Worm (Caenorhabditis elegans) whole organism, L1 larva: Measurements from ENCODE around the gene srx-119.

ENCODE experiments used
- aha-1 ChIP-seq: fragments of 150-350 bp; optimal IDR thresholded peaks from 2 replicates; lab custom pipeline; 2014; ENCODE audit warnings: missing biosample characterization, missing genetic modification characterization
- alr-1 ChIP-seq: fragments of 200-800 bp; sonication (Bioruptor generic); optimal IDR thresholded peaks from 2 replicates; lab custom pipeline; 2018; ENCODE audit warnings: borderline replicate concordance, mild to moderate bottlenecking, missing genetic modification characterization, missing compliant biosample characterization
- aly-2 ChIP-seq: fragments of 150-350 bp; optimal IDR thresholded peaks from 2 replicates; lab custom pipeline; 2014; ENCODE audit warnings: missing biosample characterization, missing genetic modification characterization
- blmp-1 ChIP-seq: fragments of 150-350 bp; optimal IDR thresholded peaks from 2 replicates; lab custom pipeline; 2014; ENCODE audit warnings: missing biosample characterization, missing genetic modification characterization
- ceh-8 ChIP-seq: fragments of 200-800 bp; sonication (Bioruptor generic); optimal IDR thresholded peaks from 2 replicates; lab custom pipeline; 2018; ENCODE audit warnings: mild to moderate bottlenecking, missing genetic modification characterization, moderate library complexity, missing compliant biosample characterization
- ceh-82 ChIP-seq, 3 experiments: fragments of 150-350 bp in 1 of 3; sonication (generic microtip) in 2 of 3; optimal IDR thresholded peaks; 2 replicates each; lab custom pipeline; 2014 to 2017; ENCODE audit warnings: missing biosample characterization in 3 of 3, missing genetic modification characterization in 3 of 3
- ceh-90 ChIP-seq: sonication (generic microtip); optimal IDR thresholded peaks from 2 replicates; lab custom pipeline; 2016; ENCODE audit warnings: missing genetic modification characterization, missing compliant biosample characterization
- ces-1 ChIP-seq: fragments of 150-350 bp; optimal IDR thresholded peaks from 2 replicates; lab custom pipeline; 2014; ENCODE audit warnings: missing biosample characterization, missing genetic modification reagents, missing genetic modification characterization
- dpl-1 ChIP-seq, 3 experiments: fragments of 150-350 bp in 2 of 3; sonication (generic microtip) in 1 of 3; optimal IDR thresholded peaks; 2 replicates each; lab custom pipeline; 2014 to 2017; ENCODE audit warnings: missing biosample characterization in 3 of 3, missing genetic modification characterization in 3 of 3, missing genetic modification reagents in 3 of 3
- dsc-1 ChIP-seq: sonication (generic microtip); optimal IDR thresholded peaks from 2 replicates; lab custom pipeline; 2016; ENCODE audit warnings: mild to moderate bottlenecking, missing genetic modification characterization, missing compliant biosample characterization
- egl-13 ChIP-seq: sonication (generic microtip); optimal IDR thresholded peaks from 2 replicates; lab custom pipeline; 2016; ENCODE audit warnings: missing genotype, missing genetic modification reagents, missing genetic modification characterization, missing compliant biosample characterization
- elt-2 ChIP-seq: sonication (generic microtip); optimal IDR thresholded peaks from 2 replicates; lab custom pipeline; 2016; ENCODE audit warnings: missing genetic modification characterization, mild to moderate bottlenecking, inconsistent platforms, missing compliant biosample characterization, missing genetic modification reagents
- elt-3 ChIP-seq, 6 experiments: fragments of 150-350 bp in 1 of 6; sonication (generic microtip); optimal IDR thresholded peaks; 2 replicates each; lab custom pipeline; 2017 to 2018; ENCODE audit warnings: missing biosample characterization in 6 of 6, missing genetic modification characterization in 6 of 6, inconsistent platforms in 1 of 6
- fkh-10 ChIP-seq: sonication (generic microtip); optimal IDR thresholded peaks from 2 replicates; lab custom pipeline; 2017; ENCODE audit warnings: missing biosample characterization, missing genetic modification reagents, missing genetic modification characterization
- fkh-4 ChIP-seq: sonication (generic microtip); optimal IDR thresholded peaks from 2 replicates; lab custom pipeline; 2016; ENCODE audit warnings: missing compliant biosample characterization, missing genetic modification characterization, borderline replicate concordance
- fkh-8 ChIP-seq: sonication (generic microtip); optimal IDR thresholded peaks from 2 replicates; lab custom pipeline; 2016; ENCODE audit warnings: mild to moderate bottlenecking, missing genetic modification characterization, missing compliant biosample characterization
- fos-1 ChIP-seq: fragments of 150-350 bp; optimal IDR thresholded peaks from 2 replicates; lab custom pipeline; 2014; ENCODE audit warnings: missing biosample characterization, missing genetic modification characterization
- hlh-17 ChIP-seq: fragments of 200-800 bp; sonication (Bioruptor generic); optimal IDR thresholded peaks from 2 replicates; lab custom pipeline; 2018; ENCODE audit warnings: missing genetic modification characterization, mild to moderate bottlenecking, missing compliant biosample characterization, moderate library complexity, borderline replicate concordance
- hlh-4 ChIP-seq: sonication (generic microtip); optimal IDR thresholded peaks from 2 replicates; lab custom pipeline; 2016; ENCODE audit warnings: mild to moderate bottlenecking, missing genetic modification characterization, missing compliant biosample characterization
- irx-1 ChIP-seq: sonication (generic microtip); optimal IDR thresholded peaks from 2 replicates; lab custom pipeline; 2016; ENCODE audit warnings: missing genetic modification characterization, missing compliant biosample characterization
- jun-1 ChIP-seq: fragments of 150-350 bp; optimal IDR thresholded peaks from 2 replicates; lab custom pipeline; 2014; ENCODE audit warnings: missing biosample characterization, missing genetic modification reagents, missing genetic modification characterization
- lin-39 ChIP-seq: fragments of 150-350 bp; optimal IDR thresholded peaks from 2 replicates; lab custom pipeline; 2014; ENCODE audit warnings: missing biosample characterization, missing genetic modification reagents, missing genetic modification characterization
- lir-3 ChIP-seq: sonication (generic microtip); optimal IDR thresholded peaks from 2 replicates; lab custom pipeline; 2016; ENCODE audit warnings: mild to moderate bottlenecking, missing genetic modification characterization, moderate library complexity, missing compliant biosample characterization; ENCODE audit not compliant: poor library complexity
- mdl-1 ChIP-seq, 2 experiments: fragments of 150-350 bp; optimal IDR thresholded peaks; 2 replicates each; lab custom pipeline; 2014 to 2017; ENCODE audit warnings: missing biosample characterization in 2 of 2, missing genetic modification characterization in 2 of 2, inconsistent platforms in 1 of 2
- mef-2 ChIP-seq: fragments of 150-350 bp; optimal IDR thresholded peaks from 2 replicates; lab custom pipeline; 2014; ENCODE audit warnings: missing biosample characterization, missing genetic modification characterization
- nhr-11 ChIP-seq: fragments of 150-350 bp; optimal IDR thresholded peaks from 2 replicates; lab custom pipeline; 2014; ENCODE audit warnings: missing biosample characterization, missing genetic modification characterization
- nhr-12 ChIP-seq: sonication (generic microtip); optimal IDR thresholded peaks from 2 replicates; lab custom pipeline; 2017; ENCODE audit warnings: missing biosample characterization, missing genetic modification characterization
- nhr-20 ChIP-seq: sonication (generic microtip); optimal IDR thresholded peaks from 2 replicates; lab custom pipeline; 2016; ENCODE audit warnings: mild to moderate bottlenecking, missing genetic modification characterization, missing compliant biosample characterization
- nhr-28 ChIP-seq: fragments of 150-350 bp; optimal IDR thresholded peaks from 2 replicates; lab custom pipeline; 2014; ENCODE audit warnings: missing biosample characterization, missing genetic modification characterization
- nhr-47 ChIP-seq: sonication (generic microtip); optimal IDR thresholded peaks from 2 replicates; lab custom pipeline; 2016; ENCODE audit warnings: mild to moderate bottlenecking, missing genetic modification characterization, moderate library complexity, missing compliant biosample characterization
- nhr-76 ChIP-seq: sonication (generic microtip); optimal IDR thresholded peaks from 2 replicates; lab custom pipeline; 2017; ENCODE audit warnings: missing biosample characterization, missing genetic modification characterization
- nhr-77 ChIP-seq: fragments of 150-350 bp; optimal IDR thresholded peaks from 2 replicates; lab custom pipeline; 2014; ENCODE audit warnings: missing biosample characterization, missing genetic modification characterization
- nhr-85 ChIP-seq: sonication (generic microtip); peaks from one replicate; lab custom pipeline; 2016; ENCODE audit warnings: missing genetic modification characterization, inconsistent platforms, missing compliant biosample characterization
- pqm-1 ChIP-seq: sonication (generic microtip); optimal IDR thresholded peaks from 3 replicates; lab custom pipeline; 2017; ENCODE audit warnings: missing biosample characterization, missing genetic modification characterization
- rnt-1 ChIP-seq: sonication (generic microtip); optimal IDR thresholded peaks from 2 replicates; lab custom pipeline; 2016; ENCODE audit warnings: mild to moderate bottlenecking, missing genetic modification characterization, moderate library complexity, missing compliant biosample characterization
- skn-1 ChIP-seq: fragments of 150-350 bp; optimal IDR thresholded peaks from 2 replicates; lab custom pipeline; 2014; ENCODE audit warnings: missing biosample characterization, missing genetic modification characterization
- sox-4 ChIP-seq: sonication (generic microtip); optimal IDR thresholded peaks from 2 replicates; lab custom pipeline; 2016; ENCODE audit warnings: missing genetic modification characterization, missing compliant biosample characterization
- sptf-1 ChIP-seq: fragments of 150-350 bp; optimal IDR thresholded peaks from 2 replicates; lab custom pipeline; 2014; ENCODE audit warnings: missing biosample characterization, missing genetic modification characterization
- swsn-7 ChIP-seq: sonication (generic microtip); optimal IDR thresholded peaks from 2 replicates; lab custom pipeline; 2016; ENCODE audit warnings: missing genetic modification characterization, missing compliant biosample characterization
- unc-30 ChIP-seq: sonication (generic microtip); optimal IDR thresholded peaks from 2 replicates; lab custom pipeline; 2017; ENCODE audit warnings: missing biosample characterization, missing genetic modification characterization
- unc-86 ChIP-seq: sonication (generic microtip); optimal IDR thresholded peaks from 2 replicates; lab custom pipeline; 2016; ENCODE audit warnings: missing genetic modification characterization, missing compliant biosample characterization
- ztf-4 ChIP-seq: fragments of 150-350 bp; optimal IDR thresholded peaks from 2 replicates; lab custom pipeline; 2014; ENCODE audit warnings: missing biosample characterization, missing genetic modification characterization

srx-119 gene

DNA sequence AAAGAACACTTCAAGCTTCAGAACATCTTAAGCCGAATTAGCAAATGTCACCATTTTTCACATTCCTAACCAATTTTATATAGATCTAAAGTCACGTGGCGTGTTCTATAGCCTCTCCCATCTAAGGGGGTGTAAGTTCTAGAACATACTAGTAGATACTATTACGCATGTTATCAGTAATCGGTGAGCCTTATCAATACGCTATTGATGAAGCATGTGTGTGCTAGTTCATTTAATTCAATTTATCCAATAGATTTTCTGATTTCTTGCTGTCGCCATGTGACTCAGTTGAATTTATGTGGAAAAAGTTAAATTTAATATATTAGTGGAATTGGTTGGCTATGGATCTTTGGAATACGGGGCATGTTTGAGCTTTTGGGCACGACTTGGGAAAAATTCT is 21.5 kb upstream of the srx-119 start:
- TF ChIP-seq swsn-7 (tag; lab: Kevin White, UChicago), result peak; percentile 0
- TF ChIP-seq nhr-47, result peak; percentile 65
- TF ChIP-seq sox-4 (tag; lab: Kevin White, UChicago), result peak; percentile 66
- TF ChIP-seq fkh-8, result peak; percentile 78
- peak; percentile 27 for TF ChIP-seq ceh-8
- TF ChIP-seq fkh-4 (tag; lab: Kevin White, UChicago), result no peak
- TF ChIP-seq dsc-1 (tag; lab: Kevin White, UChicago), result peak; percentile 1
- peak; percentile 25 for TF ChIP-seq egl-13 (tag; lab: Kevin White, UChicago)
- no peak for TF ChIP-seq fos-1 (tag; lab: Kevin White, UChicago)
- TF ChIP-seq, all 84 proteins: peak for 7

ce11 chrII:12507038-12507437 is 21.0 kb upstream of the srx-119 start, which contains the start of gene srh-68:
Gene srh-68, plus strand, starts transcription at chrII:12507338.
- TF ChIP-seq nhr-28 (tag; lab: Kevin White, UChicago), result no peak
- TF ChIP-seq aly-2, result no peak
- no peak for TF ChIP-seq unc-30 (tag; lab: Kevin White, UChicago)
- TF ChIP-seq pqm-1 (tag; lab: Kevin White, UChicago), result no peak
- no peak for TF ChIP-seq hlh-17 (GFP tag; lab: Kevin White, UChicago)
- no peak for TF ChIP-seq nhr-20 (tag; lab: Kevin White, UChicago)
- TF ChIP-seq jun-1 (tag; lab: Kevin White, UChicago), result no peak
- no peak for TF ChIP-seq hlh-4 (tag; lab: Kevin White, UChicago)
- no peak for TF ChIP-seq ceh-82 (tag; optimal IDR thresholded peaks at IDR 0.05; lab: Kevin White, UChicago)
- TF ChIP-seq nhr-12 (tag; lab: Kevin White, UChicago), result no peak
- TF ChIP-seq lin-39 (tag; lab: Kevin White, UChicago), result no peak
- no peak for TF ChIP-seq blmp-1 (tag; lab: Kevin White, UChicago)
- TF ChIP-seq dpl-1 (GFP tag; optimal IDR thresholded peaks at IDR 0.05; lab: Kevin White, UChicago), result no peak
- TF ChIP-seq ztf-4 (tag; lab: Kevin White, UChicago), result no peak
- no peak for TF ChIP-seq ces-1 (GFP tag; lab: Kevin White, UChicago)
- no peak for TF ChIP-seq dsc-1 (tag; lab: Kevin White, UChicago)
- TF ChIP-seq sptf-1, result no peak
- TF ChIP-seq elt-3 (tag; optimal IDR thresholded peaks at IDR 0.05; lab: Kevin White, UChicago), result no peak
- TF ChIP-seq irx-1, result no peak
- no peak for TF ChIP-seq nhr-11
- TF ChIP-seq, all 84 proteins: peak for 0

- TF ChIP-seq nhr-76 (no peak), mdl-1 (tag; optimal IDR thresholded peaks at IDR 0.05; lab: Kevin White, UChicago) (no peak), nhr-85 (no peak), nhr-77 (tag; lab: Kevin White, UChicago) (no peak), fkh-10 (no peak), nhr-47 (no peak), alr-1 (no peak), pqm-1 (tag; lab: Kevin White, UChicago) (no peak), skn-1 (tag; lab: Kevin White, UChicago) (no peak), rnt-1 (tag; lab: Kevin White, UChicago) (no peak), aha-1 (tag; lab: Kevin White, UChicago) (no peak)
These were observed 19.4 kb upstream of the srx-119 start, which contains the start of gene srh-67 for ce11 chrII:12508650-12509049. Gene srh-67, plus strand, starts transcription at chrII:12508950.

- TF ChIP-seq unc-86 (tag; lab: Kevin White, UChicago), result no peak
- TF ChIP-seq elt-2 (tag; lab: Kevin White, UChicago), result no peak
- no peak for TF ChIP-seq hlh-4 (tag; lab: Kevin White, UChicago)
- no peak for TF ChIP-seq egl-13 (tag; lab: Kevin White, UChicago)
- TF ChIP-seq ceh-90 (tag; lab: Kevin White, UChicago), result no peak
- no peak for TF ChIP-seq lir-3 (tag; lab: Kevin White, UChicago)
- no peak for TF ChIP-seq mef-2
- no peak for TF ChIP-seq sptf-1
- no peak for TF ChIP-seq mdl-1 (tag; optimal IDR thresholded peaks at IDR 0.05; lab: Kevin White, UChicago)
- no peak for TF ChIP-seq unc-30 (tag; lab: Kevin White, UChicago)
These were observed 16.2 kb upstream of the srx-119 start, which contains the start of gene srh-73 for ce11 chrII:12511866-12512265. Gene srh-73, plus strand, starts transcription at chrII:12512166.
